Fruit fly (Drosophila melanogaster) whole organism, pupa: Measurements from ENCODE around the gene CG42238.
A peak's percentile ranks its signal among the peaks of the same experiment; 100 is the strongest.

Source experiments
- CG10348 ChIP-seq: fragments of 200-800 bp; sonication (Bioruptor generic); IDR thresholded peaks from 2 replicates; pipeline ENCODE4 v1.3.6; 2022; ENCODE audit warnings: missing biosample characterization, missing genetic modification characterization
- CG12605 ChIP-seq: fragments of 200-800 bp; sonication (Bioruptor generic); IDR thresholded peaks from 2 replicates; pipeline ENCODE4 v1.3.6; 2022; ENCODE audit warnings: missing biosample characterization, missing genetic modification characterization
- CG13204 ChIP-seq: fragments of 200-800 bp; sonication (Bioruptor generic); optimal IDR thresholded peaks from 2 replicates; lab custom pipeline; 2018; ENCODE audit warnings: missing biosample characterization, mild to moderate bottlenecking, missing genetic modification characterization, moderate library complexity
- CG14655 ChIP-seq: fragments of 200-800 bp; sonication (Bioruptor generic); optimal IDR thresholded peaks from 3 replicates; lab custom pipeline; 2017; ENCODE audit warnings: mild to moderate bottlenecking, missing biosample characterization, missing genetic modification reagents, missing genetic modification characterization
- CG15710 ChIP-seq: fragments of 200-800 bp; sonication (Bioruptor generic); optimal IDR thresholded peaks from 2 replicates; lab custom pipeline; 2018; ENCODE audit warnings: missing biosample characterization, mild to moderate bottlenecking, missing genetic modification characterization, moderate library complexity
- CG17806 ChIP-seq: fragments of 200-800 bp; sonication (Bioruptor generic); optimal IDR thresholded peaks from 2 replicates; lab custom pipeline; 2018; ENCODE audit warnings: missing biosample characterization, mild to moderate bottlenecking, missing genetic modification characterization, moderate library complexity
- CG32121 ChIP-seq: fragments of 200-800 bp; sonication (Bioruptor generic); IDR thresholded peaks from 2 replicates; pipeline ENCODE4 v1.3.6; 2022; ENCODE audit warnings: missing biosample characterization, missing genetic modification characterization
- CG34367 ChIP-seq: fragments of 200-800 bp; sonication (Bioruptor generic); optimal IDR thresholded peaks from 2 replicates; lab custom pipeline; 2018; ENCODE audit warnings: missing biosample characterization, mild to moderate bottlenecking, missing genetic modification characterization
- CG4496 ChIP-seq: fragments of 200-800 bp; sonication (Bioruptor generic); IDR thresholded peaks from 3 replicates; pipeline ENCODE4 v1.3.6; 2022; ENCODE audit warnings: missing biosample characterization, missing genetic modification characterization
- CG8159 ChIP-seq: fragments of 200-800 bp; sonication (Bioruptor generic); optimal IDR thresholded peaks from 3 replicates; lab custom pipeline; 2018; ENCODE audit warnings: missing biosample characterization, mild to moderate bottlenecking, missing genetic modification characterization, moderate library complexity
- CG8301 ChIP-seq: fragments of 200-800 bp; sonication (Bioruptor generic); optimal IDR thresholded peaks from 2 replicates; lab custom pipeline; 2018; ENCODE audit warnings: missing biosample characterization, mild to moderate bottlenecking, missing genetic modification characterization
- CG9948 ChIP-seq: fragments of 200-800 bp; sonication (Bioruptor generic); optimal IDR thresholded peaks from 2 replicates; lab custom pipeline; 2018; ENCODE audit warnings: missing biosample characterization, mild to moderate bottlenecking, missing genetic modification characterization, moderate library complexity
- D1 ChIP-seq: fragments of 200-800 bp; sonication (Bioruptor generic); optimal IDR thresholded peaks from 2 replicates; lab custom pipeline; 2018; ENCODE audit warnings: missing biosample characterization, mild to moderate bottlenecking, missing genetic modification characterization, moderate library complexity
- EcR ChIP-seq: fragments of 200-800 bp; sonication (Bioruptor generic); optimal IDR thresholded peaks from 3 replicates; lab custom pipeline; 2019; ENCODE audit warnings: missing biosample characterization, missing genetic modification characterization, mild to moderate bottlenecking, moderate library complexity, missing genetic modification reagents
- Ets98B ChIP-seq: fragments of 200-800 bp; sonication (Bioruptor generic); IDR thresholded peaks from 2 replicates; pipeline ENCODE4 v1.3.6; 2022; ENCODE audit warnings: missing biosample characterization, missing genetic modification characterization
- Pif1A ChIP-seq: fragments of 200-800 bp; sonication (Bioruptor generic); optimal IDR thresholded peaks from 3 replicates; lab custom pipeline; 2016; ENCODE audit warnings: missing biosample characterization, missing genetic modification characterization
- Pif1B ChIP-seq: fragments of 200-800 bp; sonication (Bioruptor generic); optimal IDR thresholded peaks from 3 replicates; lab custom pipeline; 2016; ENCODE audit warnings: missing biosample characterization, missing genetic modification characterization
- Snoo ChIP-seq: fragments of 200-800 bp; sonication (Bioruptor generic); optimal IDR thresholded peaks from 3 replicates; lab custom pipeline; 2017; ENCODE audit warnings: missing biosample characterization, mild to moderate bottlenecking, missing genetic modification characterization, inconsistent platforms
- fd96Ca ChIP-seq: fragments of 200-800 bp; sonication (Bioruptor generic); IDR thresholded peaks from 3 replicates; pipeline ENCODE4 v1.3.6; 2022; ENCODE audit warnings: missing biosample characterization, missing genetic modification characterization
- gl ChIP-seq: fragments of 200-800 bp; sonication (Bioruptor generic); optimal IDR thresholded peaks from 2 replicates; lab custom pipeline; 2018; ENCODE audit warnings: missing biosample characterization, mild to moderate bottlenecking, missing genetic modification characterization
- rn ChIP-seq: fragments of 200-800 bp; sonication (Bioruptor generic); IDR thresholded peaks from 2 replicates; pipeline ENCODE4 v1.3.6; 2022; ENCODE audit warnings: missing biosample characterization, missing genetic modification characterization

The CG42238 gene

dm6 chr2L:20950421-20951108 lies 101.4 kb downstream of the CG42238 start:
- no peak for TF ChIP-seq CG15710 (tag; lab: Kevin White, UChicago)
- no peak for TF ChIP-seq CG32121 (GFP tag; lab: Robert Waterston, UW)
- no peak for TF ChIP-seq CG17806
- TF ChIP-seq CG4496 (GFP tag; lab: Robert Waterston, UW), result no peak
- TF ChIP-seq CG8301 (tag; lab: Kevin White, UChicago), result no peak
- TF ChIP-seq gl (tag; lab: Kevin White, UChicago), result no peak

dm6 chr2L:20948625-20949024 lies 103.3 kb downstream of the CG42238 start:
- TF ChIP-seq CG14655 (GFP tag; lab: Kevin White, UChicago) (no peak), fd96Ca (GFP tag; lab: Robert Waterston, UW) (no peak), CG13204 (no peak), Pif1B (GFP tag; lab: Kevin White, UChicago) (no peak), Snoo (tag; lab: Kevin White, UChicago) (no peak), CG15710 (tag; lab: Kevin White, UChicago) (no peak), CG10348 (GFP tag; lab: Robert Waterston, UW) (no peak), CG32121 (GFP tag; lab: Robert Waterston, UW) (no peak), Pif1A (GFP tag; lab: Kevin White, UChicago) (no peak), CG4496 (GFP tag; lab: Robert Waterston, UW) (no peak), CG9948 (tag; lab: Kevin White, UChicago) (no peak)

dm6 chr2L:20944886-20945558 lies 106.9 kb downstream of the CG42238 start:
- no peak for TF ChIP-seq fd96Ca (GFP tag; lab: Robert Waterston, UW)
- TF ChIP-seq CG13204, result no peak
- no peak for TF ChIP-seq CG12605 (GFP tag; lab: Robert Waterston, UW)
- no peak for TF ChIP-seq Snoo (tag; lab: Kevin White, UChicago)
- peak; percentile 17 for TF ChIP-seq CG34367
- TF ChIP-seq Ets98B (GFP tag; lab: Robert Waterston, UW), result 0 out of 2 replicates have a peak, but pooled peaks have one; percentile 12
- TF ChIP-seq CG8301 (tag; lab: Kevin White, UChicago), result peak; percentile 56
- TF ChIP-seq CG4496 (GFP tag; lab: Robert Waterston, UW), result peak; percentile 33; the same call in 1 of the 3 replicates
- TF ChIP-seq CG32121 (GFP tag; lab: Robert Waterston, UW), result no peak
- no peak for TF ChIP-seq Pif1B (GFP tag; lab: Kevin White, UChicago)
- no peak for TF ChIP-seq gl (tag; lab: Kevin White, UChicago)
- no peak for TF ChIP-seq D1 (tag; lab: Kevin White, UChicago)
- no peak for TF ChIP-seq CG10348 (GFP tag; lab: Robert Waterston, UW)
- TF ChIP-seq CG17806, result peak; percentile 59
- TF ChIP-seq EcR (GFP tag; lab: Kevin White, UChicago), result no peak
- TF ChIP-seq CG8159 (tag; lab: Kevin White, UChicago), result peak; percentile 58
- TF ChIP-seq Pif1A (GFP tag; lab: Kevin White, UChicago), result peak; percentile 55
- peak; percentile 35 for TF ChIP-seq CG15710 (tag; lab: Kevin White, UChicago)
- TF ChIP-seq CG9948 (tag; lab: Kevin White, UChicago), result peak; percentile 35
- TF ChIP-seq rn (GFP tag; lab: Robert Waterston, UW), result no peak
- peak; percentile 53 for TF ChIP-seq CG14655 (GFP tag; lab: Kevin White, UChicago)

- peak; percentile 35 for TF ChIP-seq CG8301 (tag; lab: Kevin White, UChicago)
- TF ChIP-seq CG9948 (tag; lab: Kevin White, UChicago), result peak; percentile 28
- TF ChIP-seq Ets98B (GFP tag; lab: Robert Waterston, UW), result no peak
- TF ChIP-seq CG13204, result no peak
- TF ChIP-seq CG32121 (GFP tag; lab: Robert Waterston, UW), result peak; percentile 35; the same call in 1 of the 2 replicates
- TF ChIP-seq CG8159 (tag; lab: Kevin White, UChicago), result peak; percentile 33
- peak; percentile 26 for TF ChIP-seq Pif1A (GFP tag; lab: Kevin White, UChicago)
- peak; percentile 21 for TF ChIP-seq CG17806
- no peak for TF ChIP-seq CG34367
- peak; percentile 58 for TF ChIP-seq CG14655 (GFP tag; lab: Kevin White, UChicago)
- TF ChIP-seq, all 21 proteins: peak for 7
Measured at dm6 chr2L:20944342-20944741, 107.6 kb downstream of the CG42238 start.

dm6 chr2L:20943148-20943547 lies 108.8 kb downstream of the CG42238 start:
- TF ChIP-seq CG13204 (no peak), CG17806 (peak; percentile 11), CG8301 (tag; lab: Kevin White, UChicago) (peak; percentile 50), CG12605 (GFP tag; lab: Robert Waterston, UW) (no peak), CG15710 (tag; lab: Kevin White, UChicago) (peak; percentile 30), Pif1B (GFP tag; lab: Kevin White, UChicago) (no peak), CG4496 (GFP tag; lab: Robert Waterston, UW) (peak; percentile 65; the same call in 1 of the 3 replicates), CG9948 (tag; lab: Kevin White, UChicago) (peak; percentile 17), Ets98B (GFP tag; lab: Robert Waterston, UW) (0 out of 2 replicates have a peak, but pooled peaks have one; percentile 26), CG10348 (GFP tag; lab: Robert Waterston, UW) (no peak), gl (tag; lab: Kevin White, UChicago) (no peak), D1 (tag; lab: Kevin White, UChicago) (no peak), CG14655 (GFP tag; lab: Kevin White, UChicago) (peak; percentile 51), Snoo (tag; lab: Kevin White, UChicago) (no peak), CG34367 (no peak), Pif1A (GFP tag; lab: Kevin White, UChicago) (peak; percentile 17), CG32121 (GFP tag; lab: Robert Waterston, UW) (0 out of 2 replicates have a peak, but pooled peaks have one; percentile 31), fd96Ca (GFP tag; lab: Robert Waterston, UW) (peak; percentile 50; the same call in 1 of the 3 replicates), EcR (GFP tag; lab: Kevin White, UChicago) (no peak), CG8159 (tag; lab: Kevin White, UChicago) (peak; percentile 36), rn (GFP tag; lab: Robert Waterston, UW) (no peak)
